Fruit fly (Drosophila melanogaster): ENCODE data around the gene wge.

DNA sequence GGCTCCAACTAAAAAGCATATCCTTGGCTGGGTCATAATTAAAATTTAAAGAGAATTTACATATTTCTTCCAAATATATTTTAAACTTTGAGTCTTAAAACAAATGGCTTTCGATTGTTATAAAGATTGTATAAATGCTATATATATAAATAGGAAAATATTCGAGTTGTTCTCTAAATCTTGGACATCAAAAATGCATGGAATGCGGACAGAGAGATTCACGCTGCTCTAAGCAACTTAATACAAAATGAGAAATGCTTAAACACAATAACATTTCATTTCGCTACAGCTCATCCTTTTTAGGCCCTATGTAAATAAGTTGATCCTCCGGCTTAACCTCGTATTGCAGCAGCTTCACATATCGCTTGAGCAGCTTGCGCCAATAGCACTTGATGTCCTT, 28.0 kb upstream of the wge start, which contains the start of gene CG31139:
- TF ChIP-seq Lpt (GFP tag; optimal IDR thresholded peaks at IDR 0.05), result no peak
- no peak for TF ChIP-seq CG10669 (GFP tag; optimal IDR thresholded peaks at IDR 0.05)
- no peak for TF ChIP-seq eg (GFP tag; IDR thresholded peaks at IDR 0.05)

Measured in whole organism, prepupa.